Fruit fly (Drosophila melanogaster): ENCODE measurements around the gene cv-d.

dm6 chr3R:15807877-15808381, 45.5 kb downstream of the cv-d start:
- peak; percentile 64 for TF ChIP-seq EcR (GFP tag; optimal IDR thresholded peaks at IDR 0.05)
- no peak for TF ChIP-seq CG4496 (GFP tag; IDR thresholded peaks at IDR 0.05)
- TF ChIP-seq CG8301 (tag; optimal IDR thresholded peaks at IDR 0.05), result no peak
- TF ChIP-seq Pif1A (GFP tag; optimal IDR thresholded peaks at IDR 0.05), result no peak
- peak; percentile 30 for TF ChIP-seq gl (tag; optimal IDR thresholded peaks at IDR 0.05)
- TF ChIP-seq CG14655 (GFP tag; optimal IDR thresholded peaks at IDR 0.05), result no peak

Measured in whole organism, pupa.